Worm (Caenorhabditis elegans) whole organism, young adult: ENCODE data around the gene smut-1.

Source experiments
- C06A6.2 ChIP-seq: fragments of 200-800 bp; sonication (Bioruptor generic); conservative IDR thresholded peaks from 2 replicates; pipeline ENCODE4 v1.3.6; 2022; ENCODE audit warnings: missing genetic modification characterization, missing compliant biosample characterization
- F10E7.11 ChIP-seq: sonication (generic microtip); optimal IDR thresholded peaks from 2 replicates; lab custom pipeline; 2017; ENCODE audit warnings: mild to moderate bottlenecking, missing genetic modification characterization, moderate library complexity, missing compliant biosample characterization
- F33H1.4 ChIP-seq: fragments of 200-800 bp; sonication (Bioruptor generic); IDR thresholded peaks from 2 replicates; pipeline ENCODE4 v1.3.6; 2022; ENCODE audit warnings: missing genetic modification reagents, missing genetic modification characterization, missing compliant biosample characterization
- F57A8.1 ChIP-seq: fragments of 200-800 bp; sonication (Bioruptor generic); optimal IDR thresholded peaks from 2 replicates; lab custom pipeline; 2018; ENCODE audit warnings: mild to moderate bottlenecking, missing genetic modification characterization, moderate library complexity, missing compliant biosample characterization
- T07F8.4 ChIP-seq: sonication (generic microtip); optimal IDR thresholded peaks from 2 replicates; lab custom pipeline; 2016; ENCODE audit warnings: mild to moderate bottlenecking, missing genetic modification characterization, moderate library complexity, missing compliant biosample characterization
- Y53F4B.3 ChIP-seq: fragments of 200-800 bp; sonication (Bioruptor generic); IDR thresholded peaks from 2 replicates; pipeline ENCODE4 v1.3.6; 2022; ENCODE audit warnings: missing genetic modification reagents, missing genetic modification characterization, missing compliant biosample characterization
- Y79H2A.3 ChIP-seq: fragments of 200-800 bp; sonication (Bioruptor generic); conservative IDR thresholded peaks from 2 replicates; pipeline ENCODE4 v1.3.6; 2022; ENCODE audit warnings: missing genetic modification reagents, missing genetic modification characterization, missing compliant biosample characterization
- Y95B8A.8 ChIP-seq: fragments of 200-800 bp; sonication (Bioruptor generic); IDR thresholded peaks from 2 replicates; pipeline ENCODE4 v1.3.6; 2022; ENCODE audit warnings: missing genetic modification reagents, missing genetic modification characterization, missing compliant biosample characterization
- ama-1 ChIP-seq, 3 experiments: fragments of 150-350 bp in 1 of 3; sonication (generic microtip) in 2 of 3; optimal IDR thresholded peaks; 2 replicates each; lab custom pipeline; 2014 to 2018; ENCODE audit warnings: missing biosample characterization in 2 of 3, missing genetic modification characterization in 2 of 3, missing genetic modification reagents in 2 of 3
- aptf-3 ChIP-seq: fragments of 200-800 bp; sonication (Bioruptor generic); IDR thresholded peaks from 2 replicates; pipeline ENCODE4 v1.3.6; 2022; ENCODE audit warnings: missing genetic modification characterization, missing compliant biosample characterization
- athp-1 ChIP-seq: sonication (generic microtip); optimal IDR thresholded peaks from 2 replicates; lab custom pipeline; 2017; ENCODE audit warnings: mild to moderate bottlenecking, missing genetic modification characterization, missing compliant biosample characterization
- attf-3 ChIP-seq: fragments of 200-800 bp; sonication (Bioruptor generic); conservative IDR thresholded peaks from 2 replicates; pipeline ENCODE4 v1.3.6; 2022; ENCODE audit warnings: missing genetic modification reagents, missing genetic modification characterization, missing compliant biosample characterization
- attf-5 ChIP-seq: fragments of 200-800 bp; sonication (Bioruptor generic); optimal IDR thresholded peaks from 2 replicates; lab custom pipeline; 2018; ENCODE audit warnings: mild to moderate bottlenecking, missing genetic modification characterization, missing compliant biosample characterization
- attf-6 ChIP-seq: fragments of 200-800 bp; sonication (Bioruptor generic); IDR thresholded peaks from 2 replicates; pipeline ENCODE4 v1.3.6; 2022; ENCODE audit warnings: missing genetic modification reagents, missing genetic modification characterization, missing compliant biosample characterization
- bed-2 ChIP-seq: fragments of 200-800 bp; sonication (Bioruptor generic); IDR thresholded peaks from 2 replicates; pipeline ENCODE4 v1.3.6; 2022; ENCODE audit warnings: missing genetic modification reagents, missing genetic modification characterization, missing compliant biosample characterization
- ceh-100 ChIP-seq: fragments of 200-800 bp; sonication (Bioruptor generic); IDR thresholded peaks from 2 replicates; pipeline ENCODE4 v1.3.6; 2022; ENCODE audit warnings: missing genetic modification reagents, missing genetic modification characterization, missing compliant biosample characterization
- ceh-79 ChIP-seq: sonication (generic microtip); optimal IDR thresholded peaks from 2 replicates; lab custom pipeline; 2017; ENCODE audit warnings: mild to moderate bottlenecking, missing genetic modification characterization, missing compliant biosample characterization
- ceh-91 ChIP-seq: fragments of 200-800 bp; sonication (Bioruptor generic); IDR thresholded peaks from 2 replicates; pipeline ENCODE4 v1.3.6; 2022; ENCODE audit warnings: missing genetic modification reagents, missing genetic modification characterization, missing compliant biosample characterization
- die-1 ChIP-seq: sonication (generic microtip); optimal IDR thresholded peaks from 2 replicates; lab custom pipeline; 2016; ENCODE audit warnings: missing genotype, mild to moderate bottlenecking, missing genetic modification characterization, missing compliant biosample characterization
- dpl-1 ChIP-seq: fragments of 150-350 bp; optimal IDR thresholded peaks from 2 replicates; lab custom pipeline; 2014; ENCODE audit warnings: missing biosample characterization, missing genetic modification reagents, missing genetic modification characterization
- ets-4 ChIP-seq: fragments of 200-800 bp; sonication (Bioruptor generic); optimal IDR thresholded peaks from 2 replicates; lab custom pipeline; 2018; ENCODE audit warnings: mild to moderate bottlenecking, missing genetic modification characterization, missing compliant biosample characterization
- fkh-3 ChIP-seq: sonication (generic microtip); optimal IDR thresholded peaks from 2 replicates; lab custom pipeline; 2016; ENCODE audit warnings: mild to moderate bottlenecking, missing genetic modification characterization, missing compliant biosample characterization
- him-1 ChIP-seq: sonication (generic microtip); optimal IDR thresholded peaks from 2 replicates; lab custom pipeline; 2016; ENCODE audit warnings: missing genotype, missing genetic modification reagents, missing genetic modification characterization, missing compliant biosample characterization
- hlh-26 ChIP-seq: fragments of 200-800 bp; sonication (Bioruptor generic); conservative IDR thresholded peaks from 2 replicates; pipeline ENCODE4 v1.3.6; 2022; ENCODE audit warnings: missing genetic modification reagents, missing genetic modification characterization, missing compliant biosample characterization
- hrde-1 ChIP-seq: sonication (generic microtip); optimal IDR thresholded peaks from 2 replicates; lab custom pipeline; 2016; ENCODE audit warnings: missing genetic modification characterization, mild to moderate bottlenecking, missing compliant biosample characterization, moderate library complexity, missing genotype, missing genetic modification reagents, borderline replicate concordance
- hsf-1 ChIP-seq: fragments of 200-800 bp; sonication (Bioruptor generic); IDR thresholded peaks from 2 replicates; pipeline ENCODE4 v1.3.6; 2022; ENCODE audit warnings: missing genetic modification reagents, missing genetic modification characterization, missing compliant biosample characterization
- lag-1 ChIP-seq: fragments of 200-800 bp; sonication (Bioruptor generic); IDR thresholded peaks from 2 replicates; pipeline ENCODE4 v1.3.6; 2022; ENCODE audit warnings: missing genetic modification reagents, missing genetic modification characterization, missing compliant biosample characterization
- let-607 ChIP-seq, 2 experiments: fragments of 200-800 bp in 1 of 2; sonication (Bioruptor generic) in 1 of 2; sonication (generic microtip) in 1 of 2; optimal IDR thresholded peaks; 2 replicates each; lab custom pipeline; 2016 to 2018; ENCODE audit warnings: mild to moderate bottlenecking in 2 of 2, missing compliant biosample characterization in 2 of 2, missing genetic modification characterization in 2 of 2, moderate library complexity in 2 of 2, missing genotype in 1 of 2
- madf-6 ChIP-seq: fragments of 200-800 bp; sonication (Bioruptor generic); IDR thresholded peaks from 2 replicates; pipeline ENCODE4 v1.3.6; 2022; ENCODE audit warnings: missing genetic modification reagents, missing genetic modification characterization, missing compliant biosample characterization
- madf-8 ChIP-seq: fragments of 200-800 bp; sonication (Bioruptor generic); conservative IDR thresholded peaks from 2 replicates; pipeline ENCODE4 v1.3.6; 2022; ENCODE audit warnings: missing genetic modification reagents, missing genetic modification characterization, missing compliant biosample characterization
- mcd-1 ChIP-seq: fragments of 200-800 bp; sonication (Bioruptor generic); IDR thresholded peaks from 2 replicates; pipeline ENCODE4 v1.3.6; 2022; ENCODE audit warnings: missing genetic modification reagents, missing genetic modification characterization, missing compliant biosample characterization
- mxl-1 ChIP-seq: sonication (generic microtip); optimal IDR thresholded peaks from 2 replicates; lab custom pipeline; 2016; ENCODE audit warnings: missing genetic modification characterization, missing compliant biosample characterization
- nfya-1 ChIP-seq: sonication (generic microtip); optimal IDR thresholded peaks from 2 replicates; lab custom pipeline; 2017; ENCODE audit warnings: antibody characterized with exemption, missing compliant biosample characterization, missing genetic modification characterization, borderline replicate concordance; ENCODE audit not compliant: insufficient read depth
- nhr-120 ChIP-seq: fragments of 200-800 bp; sonication (Bioruptor generic); IDR thresholded peaks from 2 replicates; pipeline ENCODE4 v1.3.6; 2022; ENCODE audit warnings: missing genetic modification characterization, missing compliant biosample characterization
- repo-1 ChIP-seq: sonication (generic microtip); optimal IDR thresholded peaks from 2 replicates; lab custom pipeline; 2017; ENCODE audit warnings: mild to moderate bottlenecking, missing genetic modification characterization, missing compliant biosample characterization
- rpc-1 ChIP-seq, 2 experiments: fragments of 150-350 bp in 1 of 2; sonication (generic microtip) in 1 of 2; optimal IDR thresholded peaks; 2 replicates each; lab custom pipeline; 2014 to 2018; ENCODE audit warnings: missing biosample characterization in 1 of 2, missing genetic modification characterization in 1 of 2, missing genetic modification reagents in 1 of 2, missing genotype in 1 of 2
- snpc-1.3 ChIP-seq: sonication (generic microtip); optimal IDR thresholded peaks from 2 replicates; lab custom pipeline; 2017; ENCODE audit warnings: missing genetic modification characterization, mild to moderate bottlenecking, missing compliant biosample characterization, antibody characterized with exemption, moderate library complexity, missing genotype, missing genetic modification reagents; ENCODE audit not compliant: insufficient read depth
- snpc-4 ChIP-seq, 5 experiments: fragments of 150-350 bp in 1 of 5; sonication (generic microtip) in 4 of 5; optimal IDR thresholded peaks; 2 replicates each; lab custom pipeline; 2014 to 2018; ENCODE audit warnings: missing genetic modification characterization in 5 of 5, missing biosample characterization in 3 of 5, antibody characterized with exemption in 2 of 5, mild to moderate bottlenecking in 2 of 5, missing compliant biosample characterization in 2 of 5, missing genotype in 2 of 5, moderate library complexity in 2 of 5, missing genetic modification reagents in 1 of 5
- sptf-2 ChIP-seq: fragments of 200-800 bp; sonication (Bioruptor generic); optimal IDR thresholded peaks from 2 replicates; lab custom pipeline; 2018; ENCODE audit warnings: mild to moderate bottlenecking, missing genetic modification characterization, missing compliant biosample characterization
- tbp1 ChIP-seq: fragments of 200-800 bp; sonication (Bioruptor generic); optimal IDR thresholded peaks from 2 replicates; lab custom pipeline; 2018; ENCODE audit warnings: mild to moderate bottlenecking, missing genetic modification characterization, missing compliant biosample characterization
- unc-130 ChIP-seq: sonication (generic microtip); optimal IDR thresholded peaks from 2 replicates; lab custom pipeline; 2016; ENCODE audit warnings: missing genetic modification reagents, missing genetic modification characterization, missing compliant biosample characterization
- unc-62 ChIP-seq: fragments of 150-350 bp; optimal IDR thresholded peaks from 2 replicates; lab custom pipeline; 2014; ENCODE audit warnings: missing biosample characterization, missing genetic modification reagents, missing genetic modification characterization
- xnd-1 ChIP-seq: sonication (generic microtip); optimal IDR thresholded peaks from 2 replicates; lab custom pipeline; 2016; ENCODE audit warnings: missing genotype, missing genetic modification reagents, missing genetic modification characterization, missing compliant biosample characterization
- ztf-26 ChIP-seq: sonication (generic microtip); optimal IDR thresholded peaks from 2 replicates; lab custom pipeline; 2017; ENCODE audit warnings: missing genetic modification characterization, missing compliant biosample characterization
- ztf-28 ChIP-seq: fragments of 200-800 bp; sonication (Bioruptor generic); IDR thresholded peaks from 2 replicates; pipeline ENCODE4 v1.3.6; 2022; ENCODE audit warnings: missing genetic modification reagents, missing genetic modification characterization, missing compliant biosample characterization
- ztf-3 ChIP-seq: fragments of 200-800 bp; sonication (Bioruptor generic); optimal IDR thresholded peaks from 2 replicates; lab custom pipeline; 2018; ENCODE audit warnings: mild to moderate bottlenecking, missing genetic modification characterization, missing compliant biosample characterization
- ztf-6 ChIP-seq: fragments of 200-800 bp; sonication (Bioruptor generic); IDR thresholded peaks from 2 replicates; pipeline ENCODE4 v1.3.6; 2022; ENCODE audit warnings: missing genetic modification reagents, missing genetic modification characterization, missing compliant biosample characterization

Gene smut-1

DNA sequence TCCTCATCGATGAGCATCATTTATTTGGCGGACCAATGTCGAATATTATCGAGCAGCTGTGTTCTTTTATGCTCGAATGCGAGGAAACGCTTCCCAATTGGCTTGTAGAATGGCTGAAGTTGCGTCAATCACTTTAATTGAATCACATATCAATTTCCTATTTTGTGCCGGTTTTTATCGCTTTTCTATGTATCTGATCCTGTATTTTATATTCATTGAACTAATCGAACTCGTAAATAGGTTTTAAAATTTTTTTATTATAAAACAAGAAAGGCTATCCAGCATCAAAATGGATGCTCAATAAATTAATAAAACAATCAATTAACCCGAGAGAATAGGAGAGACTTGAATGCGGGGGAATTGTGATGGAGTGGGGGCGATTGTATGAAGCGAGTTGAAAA lies 1.9 kb downstream of the smut-1 start:
- TF ChIP-seq snpc-4 (GFP tag; optimal IDR thresholded peaks at IDR 0.05; lab: Kevin White, UChicago): no peak
- TF ChIP-seq snpc-4 (tag; optimal IDR thresholded peaks at IDR 0.05; lab: Kevin White, UChicago): peak in 1 of 4 experiments; percentile 2
- peak; percentile 32 for TF ChIP-seq mxl-1
- no peak for TF ChIP-seq rpc-1 (optimal IDR thresholded peaks at IDR 0.05; lab: Kevin White, UChicago)
- no peak for TF ChIP-seq rpc-1 (tag; optimal IDR thresholded peaks at IDR 0.05; lab: Kevin White, UChicago)
- TF ChIP-seq him-1: peak; percentile 71
- TF ChIP-seq bed-2 (GFP tag; lab: Robert Waterston, UW): no peak
- no peak for TF ChIP-seq mcd-1 (GFP tag; lab: Robert Waterston, UW)
- TF ChIP-seq ztf-6 (GFP tag; lab: Robert Waterston, UW): no peak
- TF ChIP-seq ceh-91 (GFP tag; lab: Robert Waterston, UW): no peak
- no peak for TF ChIP-seq hlh-26 (GFP tag; lab: Robert Waterston, UW)
- TF ChIP-seq ceh-100 (GFP tag; lab: Robert Waterston, UW): no peak
- TF ChIP-seq tbp1: peak; percentile 8
- TF ChIP-seq nhr-120 (GFP tag; lab: Robert Waterston, UW): no peak
- no peak for TF ChIP-seq dpl-1 (GFP tag; lab: Kevin White, UChicago)
- peak; percentile 74 for TF ChIP-seq hrde-1 (tag; lab: Kevin White, UChicago)
- no peak for TF ChIP-seq fkh-3 (tag; lab: Kevin White, UChicago)
- no peak for TF ChIP-seq unc-130
- no peak for TF ChIP-seq attf-3
- TF ChIP-seq ets-4 (GFP tag; lab: Kevin White, UChicago): no peak
- TF ChIP-seq attf-5 (GFP tag; lab: Kevin White, UChicago): peak; percentile 10
- 0 out of 2 replicates have a peak, but pooled peaks have one; percentile 7 for TF ChIP-seq madf-8 (GFP tag; lab: Robert Waterston, UW)
- no peak for TF ChIP-seq F10E7.11
- TF ChIP-seq ztf-3: no peak
- TF ChIP-seq nfya-1 (tag; lab: Kevin White, UChicago): no peak
- TF ChIP-seq attf-6 (GFP tag; lab: Robert Waterston, UW): no peak
- no peak for TF ChIP-seq ztf-28 (GFP tag; lab: Robert Waterston, UW)
- no peak for TF ChIP-seq aptf-3 (GFP tag; lab: Robert Waterston, UW)
- no peak for TF ChIP-seq xnd-1
- no peak for TF ChIP-seq lag-1
- no peak for TF ChIP-seq unc-62 (GFP tag; lab: Kevin White, UChicago)
- peak; percentile 49; the same call in 1 of the 2 replicates for TF ChIP-seq madf-6 (GFP tag; lab: Robert Waterston, UW)
- peak; percentile 28 for TF ChIP-seq repo-1 (tag; lab: Kevin White, UChicago)
- TF ChIP-seq Y79H2A.3 (GFP tag; lab: Robert Waterston, UW): peak; percentile 73; the same call in 1 of the 2 replicates
- TF ChIP-seq T07F8.4 (tag; lab: Kevin White, UChicago): no peak
- no peak for TF ChIP-seq hsf-1 (GFP tag; lab: Robert Waterston, UW)
- TF ChIP-seq ceh-79 (tag; lab: Kevin White, UChicago): no peak
- no peak for TF ChIP-seq let-607 (tag; optimal IDR thresholded peaks at IDR 0.05; lab: Kevin White, UChicago)
- TF ChIP-seq die-1 (tag; lab: Kevin White, UChicago): peak; percentile 42
- peak; percentile 38; the same call in 1 of the 2 replicates for TF ChIP-seq Y95B8A.8 (GFP tag; lab: Robert Waterston, UW)
- TF ChIP-seq Y53F4B.3 (GFP tag; lab: Robert Waterston, UW): no peak
- TF ChIP-seq ama-1 (optimal IDR thresholded peaks at IDR 0.05; lab: Kevin White, UChicago): peak; percentile 74
- peak in 1 of 2 experiments; percentile 65 for TF ChIP-seq ama-1 (GFP tag; optimal IDR thresholded peaks at IDR 0.05; lab: Kevin White, UChicago)
- TF ChIP-seq athp-1 (tag; lab: Kevin White, UChicago): peak; percentile 49
- no peak for TF ChIP-seq snpc-1.3
- TF ChIP-seq F57A8.1 (GFP tag; lab: Kevin White, UChicago): no peak
- TF ChIP-seq C06A6.2: no peak
- no peak for TF ChIP-seq sptf-2 (GFP tag; lab: Kevin White, UChicago)
- TF ChIP-seq ztf-26 (tag; lab: Kevin White, UChicago): no peak
- TF ChIP-seq F33H1.4 (GFP tag; lab: Robert Waterston, UW): no peak
